Fruit fly (Drosophila melanogaster): ENCODE results near the gene IntS14.

The IntS14 gene

DNA sequence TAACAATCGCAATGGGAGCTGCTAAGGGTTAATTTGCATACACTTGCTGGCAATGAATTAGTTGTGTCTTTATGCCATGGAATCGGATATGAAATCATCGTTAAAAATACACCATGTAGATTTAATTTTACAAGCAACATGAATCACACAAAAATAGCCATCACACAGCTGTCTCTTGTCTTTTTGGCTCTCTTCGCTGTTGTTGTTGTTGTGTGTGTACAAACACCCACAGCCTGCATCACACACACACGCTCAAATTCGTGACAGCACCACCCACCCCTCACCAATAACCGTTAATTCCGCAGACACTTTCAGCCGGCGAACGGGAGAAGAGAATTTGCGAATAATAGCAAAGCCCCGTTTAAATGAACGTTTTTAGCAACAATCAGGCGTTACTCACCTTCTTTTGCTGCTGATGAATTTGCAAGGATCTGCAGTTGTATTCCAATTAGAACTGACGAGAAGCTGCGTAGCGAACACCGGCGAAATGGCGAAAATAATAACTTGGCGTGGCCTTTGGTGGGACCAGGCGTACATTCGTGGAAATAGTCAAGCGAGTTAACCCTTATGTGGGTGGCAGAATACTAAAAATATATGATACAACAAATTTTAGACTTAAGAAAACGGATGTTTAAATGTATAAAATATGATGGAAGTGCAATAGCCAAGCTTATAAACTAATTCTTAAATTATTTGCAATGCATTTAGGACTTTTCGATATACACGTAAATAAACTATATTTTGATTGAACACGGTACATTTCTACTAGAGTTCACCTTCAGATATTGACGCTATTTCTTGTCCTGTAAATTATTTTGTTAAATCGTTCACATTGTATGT, 6.3 kb upstream of the IntS14 start, which contains the start of gene capt:
TSS of gene capt (minus strand) at position 584 of the 840 bp plus-strand sequence.
- TF ChIP-seq N (GFP tag; optimal IDR thresholded peaks at IDR 0.05) (peak; percentile 41), h (GFP tag; optimal IDR thresholded peaks at IDR 0.05) (peak; percentile 10), HLH106 (tag; optimal IDR thresholded peaks at IDR 0.05) (peak; percentile 55), Sp1 (GFP tag; optimal IDR thresholded peaks at IDR 0.05) (peak; percentile 1), Myc (optimal IDR thresholded peaks at IDR 0.05) (peak; percentile 27), Abd-B (GFP tag; optimal IDR thresholded peaks at IDR 0.05) (no peak), woc (GFP tag; optimal IDR thresholded peaks at IDR 0.05) (peak; percentile 60), foxo (GFP tag; optimal IDR thresholded peaks at IDR 0.05) (peak in 1 of 2 experiments; percentile 22), fru (GFP tag; optimal IDR thresholded peaks at IDR 0.05) (no peak), lola (GFP tag; optimal IDR thresholded peaks at IDR 0.05) (no peak), dmrt93B (GFP tag; optimal IDR thresholded peaks at IDR 0.05) (peak; percentile 2), sage (GFP tag; optimal IDR thresholded peaks at IDR 0.05) (no peak), brk (GFP tag; optimal IDR thresholded peaks at IDR 0.05) (no peak), br (GFP tag; optimal IDR thresholded peaks at IDR 0.05) (no peak), tai (GFP tag; optimal IDR thresholded peaks at IDR 0.05) (no peak), sv (GFP tag; optimal IDR thresholded peaks at IDR 0.05) (peak; percentile 25), Hr78 (GFP tag; optimal IDR thresholded peaks at IDR 0.05) (no peak), Rel (GFP tag; optimal IDR thresholded peaks at IDR 0.05) (no peak), Rel (tag; optimal IDR thresholded peaks at IDR 0.05) (peak; percentile 31), Jra (GFP tag; optimal IDR thresholded peaks at IDR 0.05) (no peak), Vsx2 (GFP tag; optimal IDR thresholded peaks at IDR 0.05; ENCODE audit: partially characterized antibody) (no peak), Dif (GFP tag; optimal IDR thresholded peaks at IDR 0.05; ENCODE audit: partially characterized antibody) (no peak), Hnf4 (GFP tag; optimal IDR thresholded peaks at IDR 0.05) (no peak), Dfd (GFP tag; optimal IDR thresholded peaks at IDR 0.05) (no peak), dl (GFP tag; optimal IDR thresholded peaks at IDR 0.05; ENCODE audit: insufficient read depth in 1 of 2, partially characterized antibody in 2 of 2) (no peak), psq (GFP tag; optimal IDR thresholded peaks at IDR 0.05) (peak; percentile 1), usp (GFP tag; optimal IDR thresholded peaks at IDR 0.05) (no peak), pan (optimal IDR thresholded peaks at IDR 0.05) (no peak), dsf (GFP tag; optimal IDR thresholded peaks at IDR 0.05; ENCODE audit: borderline replicate concordance) (no peak), CrebA (GFP tag; optimal IDR thresholded peaks at IDR 0.05; ENCODE audit: borderline replicate concordance) (no peak), Mio (GFP tag; optimal IDR thresholded peaks at IDR 0.05) (no peak), CG9705 (GFP tag; optimal IDR thresholded peaks at IDR 0.05) (peak; percentile 3), GATAd (GFP tag; optimal IDR thresholded peaks at IDR 0.05) (no peak), CG32264 (GFP tag; optimal IDR thresholded peaks at IDR 0.05) (no peak), jim (GFP tag; optimal IDR thresholded peaks at IDR 0.05) (no peak), ey (GFP tag; optimal IDR thresholded peaks at IDR 0.05) (peak; percentile 21), rgr (GFP tag; optimal IDR thresholded peaks at IDR 0.05) (peak; percentile 21), OdsH (GFP tag; optimal IDR thresholded peaks at IDR 0.05) (no peak), Hr83 (GFP tag; optimal IDR thresholded peaks at IDR 0.05; ENCODE audit: poor library complexity, severe bottlenecking) (no peak)

- no peak for TF ChIP-seq Hnf4 (GFP tag; optimal IDR thresholded peaks at IDR 0.05)
- TF ChIP-seq CG32264 (GFP tag; optimal IDR thresholded peaks at IDR 0.05) = no peak
- no peak for TF ChIP-seq dmrt93B (GFP tag; optimal IDR thresholded peaks at IDR 0.05)
Observed at dm6 chr2L:1158519-1159319, 5.5 kb upstream of the IntS14 start, which contains the start of gene Tango14. Gene Tango14, plus strand, starts transcription at chr2L:1158661.

All from whole organism, wandering third instar larva.